Worm (Caenorhabditis elegans) whole organism, L4 larva: ENCODE data around the gene hsp-110.

Experiments used
- F26F4.8 ChIP-seq: fragments of 200-800 bp; sonication (Bioruptor generic); conservative IDR thresholded peaks from 2 replicates; pipeline ENCODE4 v1.3.6; 2022; ENCODE audit warnings: missing genetic modification characterization, missing compliant biosample characterization
- F44E2.7 ChIP-seq: fragments of 200-800 bp; sonication (Bioruptor generic); IDR thresholded peaks from 2 replicates; pipeline ENCODE4 v2.1.2; 2022; ENCODE audit warnings: missing genetic modification characterization, missing compliant biosample characterization
- F49E8.2 ChIP-seq: sonication (generic microtip); optimal IDR thresholded peaks from 2 replicates; lab custom pipeline; 2016; ENCODE audit warnings: missing compliant biosample characterization, mild to moderate bottlenecking, missing genetic modification characterization, borderline replicate concordance
- R02D3.7 ChIP-seq: fragments of 150-350 bp; sonication (generic microtip); optimal IDR thresholded peaks from 3 replicates; lab custom pipeline; 2014; ENCODE audit warnings: missing biosample characterization, missing genetic modification characterization
- T20F7.1 ChIP-seq: fragments of 200-800 bp; sonication (Bioruptor generic); optimal IDR thresholded peaks from 2 replicates; lab custom pipeline; 2018; ENCODE audit warnings: mild to moderate bottlenecking, missing genetic modification characterization, missing compliant biosample characterization
- Y48G9A.11 ChIP-seq: fragments of 200-800 bp; sonication (Bioruptor generic); IDR thresholded peaks from 2 replicates; pipeline ENCODE4 v1.3.6; 2022; ENCODE audit warnings: missing genetic modification reagents, missing genetic modification characterization, missing compliant biosample characterization
- Y5F2A.4 ChIP-seq: fragments of 200-800 bp; sonication (Bioruptor generic); optimal IDR thresholded peaks from 2 replicates; lab custom pipeline; 2018; ENCODE audit warnings: mild to moderate bottlenecking, missing genetic modification characterization, missing compliant biosample characterization
- ZK337.2 ChIP-seq: fragments of 200-800 bp; sonication (Bioruptor generic); IDR thresholded peaks from 2 replicates; pipeline ENCODE4 v1.3.6; 2022; ENCODE audit warnings: missing genetic modification reagents, missing genetic modification characterization, missing compliant biosample characterization
- aly-2 ChIP-seq: sonication (generic microtip); optimal IDR thresholded peaks from 2 replicates; lab custom pipeline; 2018; ENCODE audit warnings: missing biosample characterization, missing genetic modification characterization
- ama-1 ChIP-seq: fragments of 150-350 bp; optimal IDR thresholded peaks from 2 replicates; lab custom pipeline; 2014; ENCODE audit warnings: inconsistent platforms, mixed read lengths
- arid-1 ChIP-seq: fragments of 200-800 bp; sonication (Bioruptor generic); conservative IDR thresholded peaks from 2 replicates; pipeline ENCODE4 v1.3.6; 2022; ENCODE audit warnings: missing genetic modification reagents, missing genetic modification characterization, missing compliant biosample characterization
- ceh-32 ChIP-seq: sonication (generic microtip); optimal IDR thresholded peaks from 2 replicates; lab custom pipeline; 2016; ENCODE audit warnings: mild to moderate bottlenecking, missing genetic modification characterization, missing compliant biosample characterization; ENCODE audit not compliant: poor library complexity
- ceh-62 ChIP-seq: sonication (generic microtip); optimal IDR thresholded peaks from 2 replicates; lab custom pipeline; 2017; ENCODE audit warnings: missing biosample characterization, missing genetic modification characterization
- ces-1 ChIP-seq: fragments of 150-350 bp; sonication (generic microtip); optimal IDR thresholded peaks from 4 replicates; lab custom pipeline; 2014; ENCODE audit warnings: missing biosample characterization, missing genetic modification reagents, missing genetic modification characterization
- ctbp-1 ChIP-seq: fragments of 200-800 bp; sonication (Bioruptor generic); IDR thresholded peaks from 2 replicates; pipeline ENCODE4 v1.3.6; 2022; ENCODE audit warnings: missing genetic modification reagents, missing genetic modification characterization, missing compliant biosample characterization
- daf-12 ChIP-seq: fragments of 150-350 bp; optimal IDR thresholded peaks from 2 replicates; lab custom pipeline; 2014; ENCODE audit warnings: missing biosample characterization, missing genetic modification reagents, missing genetic modification characterization
- daf-16 ChIP-seq, 3 experiments: sonication (generic microtip); optimal IDR thresholded peaks; 2 replicates each; lab custom pipeline; 2016 to 2017; ENCODE audit warnings: missing genetic modification characterization in 3 of 3, missing genetic modification reagents in 3 of 3, mild to moderate bottlenecking in 2 of 3, missing compliant biosample characterization in 2 of 3, missing biosample characterization in 1 of 3, moderate library complexity in 1 of 3
- dmd-8 ChIP-seq: fragments of 200-800 bp; sonication (Bioruptor generic); IDR thresholded peaks from 2 replicates; pipeline ENCODE4 v1.3.6; 2022; ENCODE audit warnings: missing genetic modification characterization, missing compliant biosample characterization
- dpl-1 ChIP-seq: fragments of 150-350 bp; optimal IDR thresholded peaks from 2 replicates; lab custom pipeline; 2014; ENCODE audit warnings: missing biosample characterization, missing genetic modification reagents, missing genetic modification characterization
- dve-1 ChIP-seq: sonication (generic microtip); optimal IDR thresholded peaks from 2 replicates; lab custom pipeline; 2017; ENCODE audit warnings: antibody characterized with exemption, mild to moderate bottlenecking, missing genetic modification characterization, missing compliant biosample characterization; ENCODE audit not compliant: insufficient read depth
- egl-27 ChIP-seq: sonication (generic microtip); optimal IDR thresholded peaks from 3 replicates; lab custom pipeline; 2017; ENCODE audit warnings: missing biosample characterization, missing genetic modification reagents, missing genetic modification characterization
- fkh-10 ChIP-seq: fragments of 150-350 bp; optimal IDR thresholded peaks from 2 replicates; lab custom pipeline; 2014; ENCODE audit warnings: missing biosample characterization, missing genetic modification reagents, missing genetic modification characterization
- gei-8 ChIP-seq: fragments of 200-800 bp; sonication (Bioruptor generic); optimal IDR thresholded peaks from 2 replicates; lab custom pipeline; 2018; ENCODE audit warnings: mild to moderate bottlenecking, missing genetic modification characterization, missing compliant biosample characterization
- hif-1 ChIP-seq, 2 experiments: sonication (generic microtip); optimal IDR thresholded peaks; 2 replicates each; lab custom pipeline; 2016 to 2017; ENCODE audit warnings: missing compliant biosample characterization in 2 of 2, missing genetic modification characterization in 2 of 2, missing genetic modification reagents in 2 of 2, missing genotype in 2 of 2, mild to moderate bottlenecking in 1 of 2
- hlh-30 ChIP-seq: sonication (generic microtip); optimal IDR thresholded peaks from 2 replicates; lab custom pipeline; 2017; ENCODE audit warnings: antibody characterized with exemption, mild to moderate bottlenecking, missing genetic modification characterization, missing compliant biosample characterization; ENCODE audit not compliant: insufficient read depth
- lim-7 ChIP-seq: fragments of 200-800 bp; sonication (Bioruptor generic); IDR thresholded peaks from 2 replicates; pipeline ENCODE4 v1.3.6; 2022; ENCODE audit warnings: missing genetic modification characterization, missing compliant biosample characterization
- lin-15B ChIP-seq: fragments of 150-350 bp; sonication (generic microtip); optimal IDR thresholded peaks from 3 replicates; lab custom pipeline; 2014; ENCODE audit warnings: missing biosample characterization, missing genetic modification characterization
- lin-38 ChIP-seq: fragments of 200-800 bp; sonication (Bioruptor generic); IDR thresholded peaks from 2 replicates; pipeline ENCODE4 v1.3.6; 2022; ENCODE audit warnings: missing genetic modification reagents, missing genetic modification characterization, missing compliant biosample characterization
- mdl-1 ChIP-seq, 2 experiments: fragments of 150-350 bp in 1 of 2; sonication (generic microtip) in 1 of 2; optimal IDR thresholded peaks; 2 replicates each; lab custom pipeline; 2014 to 2017; ENCODE audit warnings: missing biosample characterization in 2 of 2, missing genetic modification characterization in 2 of 2
- mdt-29 ChIP-seq: fragments of 200-800 bp; sonication (Bioruptor generic); IDR thresholded peaks from 2 replicates; pipeline ENCODE4 v1.3.6; 2022; ENCODE audit warnings: missing genetic modification reagents, missing genetic modification characterization, missing compliant biosample characterization
- mep-1 ChIP-seq: fragments of 150-350 bp; sonication (generic microtip); optimal IDR thresholded peaks from 3 replicates; lab custom pipeline; 2014; ENCODE audit warnings: missing biosample characterization, missing genetic modification characterization
- mxl-2 ChIP-seq: fragments of 200-800 bp; sonication (Bioruptor generic); conservative IDR thresholded peaks from 2 replicates; pipeline ENCODE4 v1.3.6; 2022; ENCODE audit warnings: missing genetic modification reagents, missing genetic modification characterization, missing compliant biosample characterization
- nhr-10 ChIP-seq: fragments of 150-350 bp; optimal IDR thresholded peaks from 2 replicates; lab custom pipeline; 2014; ENCODE audit warnings: missing biosample characterization, missing genetic modification characterization
- nhr-102 ChIP-seq: sonication (generic microtip); optimal IDR thresholded peaks from 2 replicates; lab custom pipeline; 2016; ENCODE audit warnings: mild to moderate bottlenecking, missing genetic modification characterization, moderate library complexity, missing compliant biosample characterization
- nhr-11 ChIP-seq: fragments of 150-350 bp; optimal IDR thresholded peaks from 2 replicates; lab custom pipeline; 2014; ENCODE audit warnings: missing biosample characterization, missing genetic modification characterization
- nhr-111 ChIP-seq: fragments of 200-800 bp; sonication (Bioruptor generic); optimal IDR thresholded peaks from 2 replicates; lab custom pipeline; 2018; ENCODE audit warnings: mild to moderate bottlenecking, missing genetic modification characterization, missing compliant biosample characterization
- nhr-28 ChIP-seq: fragments of 150-350 bp; optimal IDR thresholded peaks from 2 replicates; lab custom pipeline; 2014; ENCODE audit warnings: missing biosample characterization, missing genetic modification characterization
- nhr-41 ChIP-seq: fragments of 200-800 bp; sonication (Bioruptor generic); IDR thresholded peaks from 2 replicates; pipeline ENCODE4 v1.3.6; 2022; ENCODE audit warnings: missing genetic modification reagents, missing genetic modification characterization, missing compliant biosample characterization
- nhr-42 ChIP-seq: fragments of 200-800 bp; sonication (Bioruptor generic); IDR thresholded peaks from 2 replicates; pipeline ENCODE4 v1.3.6; 2022; ENCODE audit warnings: missing genetic modification characterization, missing compliant biosample characterization
- pqm-1 ChIP-seq: sonication (generic microtip); optimal IDR thresholded peaks from 2 replicates; lab custom pipeline; 2017; ENCODE audit warnings: missing biosample characterization, missing genetic modification characterization
- rbr-2 ChIP-seq: sonication (generic microtip); optimal IDR thresholded peaks from 2 replicates; lab custom pipeline; 2016; ENCODE audit warnings: missing genotype, missing genetic modification characterization, missing compliant biosample characterization
- saeg-2 ChIP-seq: fragments of 200-800 bp; sonication (Bioruptor generic); IDR thresholded peaks from 2 replicates; pipeline ENCODE4 v1.3.6; 2022; ENCODE audit warnings: missing genetic modification reagents, missing genetic modification characterization, missing compliant biosample characterization
- sdz-12 ChIP-seq: fragments of 200-800 bp; sonication (Bioruptor generic); optimal IDR thresholded peaks from 2 replicates; lab custom pipeline; 2018; ENCODE audit warnings: mild to moderate bottlenecking, missing genetic modification characterization, missing compliant biosample characterization
- set-16 ChIP-seq: fragments of 200-800 bp; sonication (Bioruptor generic); IDR thresholded peaks from 2 replicates; pipeline ENCODE4 v1.3.6; 2022; ENCODE audit warnings: missing genetic modification reagents, missing genetic modification characterization, missing compliant biosample characterization
- snpc-1.2 ChIP-seq: fragments of 200-800 bp; sonication (Bioruptor generic); IDR thresholded peaks from 2 replicates; pipeline ENCODE4 v1.3.6; 2022; ENCODE audit warnings: missing genetic modification reagents, missing genetic modification characterization, missing compliant biosample characterization
- snpc-4 ChIP-seq: fragments of 150-350 bp; optimal IDR thresholded peaks from 2 replicates; lab custom pipeline; 2014; ENCODE audit warnings: missing biosample characterization, missing genetic modification characterization
- unc-39 ChIP-seq: sonication (generic microtip); optimal IDR thresholded peaks from 2 replicates; lab custom pipeline; 2017; ENCODE audit warnings: missing biosample characterization, missing genetic modification characterization
- unc-62 ChIP-seq, 3 experiments: fragments of 150-350 bp in 1 of 3; sonication (generic microtip); optimal IDR thresholded peaks in 2 of 3; peaks in 1 of 3; 1 replicate in 1 of 3; 2 replicates in 2 of 3; lab custom pipeline; 2014 to 2017; ENCODE audit warnings: missing biosample characterization in 3 of 3, missing genetic modification characterization in 3 of 3, missing genetic modification reagents in 3 of 3, missing genotype in 1 of 3
- zfp-2 ChIP-seq: sonication (generic microtip); optimal IDR thresholded peaks from 2 replicates; lab custom pipeline; 2016; ENCODE audit warnings: mild to moderate bottlenecking, missing genetic modification characterization, missing compliant biosample characterization
- zip-2 ChIP-seq: fragments of 150-350 bp; optimal IDR thresholded peaks from 2 replicates; lab custom pipeline; 2014; ENCODE audit warnings: missing biosample characterization, missing genetic modification characterization
- ztf-7 ChIP-seq: fragments of 150-350 bp; optimal IDR thresholded peaks from 2 replicates; lab custom pipeline; 2014; ENCODE audit warnings: missing biosample characterization, missing genetic modification characterization

The hsp-110 gene

DNA sequence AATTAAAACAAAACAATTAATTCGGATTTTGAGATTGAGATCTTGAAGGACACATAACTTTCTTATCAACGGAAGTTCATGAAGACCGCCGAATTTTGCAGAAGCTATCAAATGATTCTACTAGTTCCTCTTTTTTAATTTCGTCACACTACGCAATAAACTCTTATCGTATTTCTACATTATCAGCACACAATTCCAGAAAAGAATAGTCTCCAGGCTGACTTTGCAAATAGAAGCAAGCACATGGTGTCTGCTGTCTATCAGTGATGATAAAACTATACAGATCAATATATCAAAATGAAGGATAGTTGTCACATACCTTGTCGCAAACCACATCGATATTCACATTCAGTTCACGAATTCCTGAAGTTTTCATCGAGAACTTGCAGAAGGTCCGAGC is 46.2 kb downstream of the hsp-110 start (continued):
- TF ChIP-seq lim-7 (no peak), snpc-4 (tag; lab: Kevin White, UChicago) (no peak), nhr-102 (tag; lab: Kevin White, UChicago) (no peak), ceh-32 (no peak), rbr-2 (no peak), dve-1 (peak; percentile 80), nhr-42 (GFP tag; lab: Robert Waterston, UW) (no peak), ztf-7 (tag; lab: Kevin White, UChicago) (peak; percentile 82), fkh-10 (GFP tag; lab: Kevin White, UChicago) (no peak), zfp-2 (tag; lab: Kevin White, UChicago) (no peak), gei-8 (GFP tag; lab: Kevin White, UChicago) (peak; percentile 44), hif-1 (tag; optimal IDR thresholded peaks at IDR 0.05; lab: Kevin White, UChicago) (no peak), snpc-1.2 (GFP tag; lab: Robert Waterston, UW) (no peak), arid-1 (GFP tag; lab: Robert Waterston, UW) (no peak), ctbp-1 (no peak), daf-12 (no peak), nhr-28 (tag; lab: Kevin White, UChicago) (peak; percentile 73), Y48G9A.11 (no peak), ceh-62 (tag; lab: Kevin White, UChicago) (no peak), nhr-41 (GFP tag; lab: Robert Waterston, UW) (no peak), unc-39 (tag; lab: Kevin White, UChicago) (no peak), zip-2 (tag; lab: Kevin White, UChicago) (no peak), dmd-8 (GFP tag; lab: Robert Waterston, UW) (no peak), nhr-10 (tag; lab: Kevin White, UChicago) (no peak), F44E2.7 (no peak), F26F4.8 (no peak), ces-1 (GFP tag; lab: Kevin White, UChicago) (no peak), lin-38 (GFP tag; lab: Robert Waterston, UW) (no peak), lin-15B (no peak), set-16 (no peak), dpl-1 (GFP tag; lab: Kevin White, UChicago) (no peak), aly-2 (tag; lab: Kevin White, UChicago) (no peak), ama-1 (lab: Kevin White, UChicago) (no peak), nhr-111 (GFP tag; lab: Kevin White, UChicago) (no peak), T20F7.1 (GFP tag; lab: Kevin White, UChicago) (no peak), mdt-29 (GFP tag; lab: Robert Waterston, UW) (no peak), Y5F2A.4 (GFP tag; lab: Kevin White, UChicago) (no peak), saeg-2 (GFP tag; lab: Robert Waterston, UW) (no peak), F49E8.2 (tag; lab: Kevin White, UChicago) (no peak), sdz-12 (GFP tag; lab: Kevin White, UChicago) (no peak), ZK337.2 (GFP tag; lab: Robert Waterston, UW) (no peak), egl-27 (tag; lab: Kevin White, UChicago) (no peak), nhr-11 (tag; lab: Kevin White, UChicago) (no peak), mep-1 (tag; lab: Kevin White, UChicago) (no peak), R02D3.7 (tag; lab: Kevin White, UChicago) (no peak), mdl-1 (tag; optimal IDR thresholded peaks at IDR 0.05; lab: Kevin White, UChicago) (peak in 1 of 2 experiments; percentile 49), hlh-30 (tag; lab: Kevin White, UChicago) (peak; percentile 7), unc-62 (GFP tag; optimal IDR thresholded peaks at IDR 0.05 in 1 of 2; lab: Kevin White, UChicago) (no peak), unc-62 (tag; optimal IDR thresholded peaks at IDR 0.05; lab: Kevin White, UChicago) (no peak), pqm-1 (peak; percentile 100), daf-16 (GFP tag; optimal IDR thresholded peaks at IDR 0.05; lab: Kevin White, UChicago) (no peak), daf-16 (tag; optimal IDR thresholded peaks at IDR 0.05; lab: Kevin White, UChicago) (no peak), mxl-2 (GFP tag; lab: Robert Waterston, UW) (no peak)
